Worm (Caenorhabditis elegans): Measurements from ENCODE around the gene egl-5.
A peak's percentile ranks its signal among the peaks of the same experiment; 100 is the strongest.

The egl-5 gene

DNA sequence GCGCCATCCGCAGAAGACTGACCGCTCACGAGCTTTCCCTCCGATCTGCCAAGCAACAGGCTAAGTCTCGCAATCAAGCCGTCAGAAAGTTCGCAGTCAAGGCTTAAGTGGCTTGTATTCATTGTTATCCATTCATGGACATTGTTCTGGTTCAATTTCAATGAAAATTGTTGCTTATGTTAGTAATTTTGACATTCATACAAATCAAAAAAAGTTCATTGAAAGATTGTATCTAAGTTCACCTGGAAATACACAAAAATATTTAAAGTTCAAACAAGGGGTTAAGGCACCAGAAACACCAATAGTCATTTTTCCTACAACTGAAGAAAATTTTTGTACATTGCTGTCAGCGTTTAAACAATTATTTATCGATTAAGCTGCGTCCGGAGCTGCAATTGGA, 41.3 kb downstream of the egl-5 start:
- TF ChIP-seq egl-27 (tag; optimal IDR thresholded peaks at IDR 0.05), result no peak
- no peak for TF ChIP-seq mml-1 (tag; optimal IDR thresholded peaks at IDR 0.05)
- no peak for TF ChIP-seq ztf-4 (tag; optimal IDR thresholded peaks at IDR 0.05)
- TF ChIP-seq nhr-237 (tag; optimal IDR thresholded peaks at IDR 0.05), result no peak
- TF ChIP-seq fos-1 (tag; optimal IDR thresholded peaks at IDR 0.05), result no peak
- TF ChIP-seq nhr-23 (tag; optimal IDR thresholded peaks at IDR 0.05), result no peak
- no peak for TF ChIP-seq nhr-77 (tag; optimal IDR thresholded peaks at IDR 0.05)
- TF ChIP-seq eor-1 (tag; optimal IDR thresholded peaks at IDR 0.05), result no peak

DNA sequence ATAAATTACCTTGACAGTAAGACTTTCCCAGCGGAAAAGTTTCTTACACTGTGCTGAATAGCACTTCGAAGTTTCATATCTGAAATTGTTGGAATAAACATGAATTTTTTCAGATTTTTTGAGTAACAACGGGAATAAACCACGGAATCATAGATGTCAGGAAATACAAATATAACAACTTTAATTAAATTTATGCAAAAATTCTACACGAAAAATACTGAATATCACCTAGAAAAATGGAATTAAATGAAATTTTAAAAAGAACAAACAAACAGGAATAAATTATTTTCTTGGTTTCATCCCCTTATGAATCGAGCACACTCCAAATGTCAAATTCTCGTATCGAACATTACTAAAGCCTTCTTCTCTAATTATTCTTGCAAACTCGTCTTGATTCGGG, 43.0 kb downstream of the egl-5 start, which contains the start of gene tag-307:
tag-307 (minus strand) TSS at position 101 of the 400 bp plus-strand sequence.
- TF ChIP-seq ZK546.5 (tag; optimal IDR thresholded peaks at IDR 0.05), result no peak
- no peak for TF ChIP-seq tbx-2 (tag; optimal IDR thresholded peaks at IDR 0.05)

DNA sequence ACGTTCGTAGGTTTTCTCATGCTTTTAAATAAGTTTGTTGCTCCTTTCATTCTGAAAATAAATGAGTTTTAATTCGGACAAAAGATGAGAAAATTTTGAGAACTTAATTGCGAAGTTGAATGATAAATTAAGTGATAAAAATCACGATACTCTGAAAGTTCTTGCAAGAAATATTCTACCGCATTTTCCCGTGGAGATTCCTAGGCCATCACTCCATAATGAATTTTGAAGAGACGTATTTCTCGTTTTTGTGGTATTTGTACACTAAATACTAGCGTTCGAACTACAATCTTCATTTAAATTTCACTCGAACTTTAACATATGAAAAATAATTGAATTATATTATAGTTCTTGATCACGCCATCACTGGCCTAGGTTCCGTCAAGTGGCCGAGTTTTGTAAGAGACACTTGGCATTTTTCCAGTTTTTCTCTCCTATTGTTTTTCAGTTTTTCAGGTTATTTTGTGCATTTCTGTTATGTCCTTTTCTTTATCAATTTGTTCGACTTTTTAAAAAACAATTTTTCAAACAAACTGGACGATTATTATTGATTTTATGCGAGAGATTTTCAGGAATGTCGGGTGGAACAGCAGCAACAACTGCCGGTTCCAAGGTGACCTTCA, 44.3 kb downstream of the egl-5 start, which contains the start of the genes coq-5 and ufm-1:
coq-5 (minus strand) TSS at position 51 of the 623 bp plus-strand sequence.
ufm-1 (plus strand) TSS at position 573 of the 623 bp plus-strand sequence.
- TF ChIP-seq hmg-11 (tag; optimal IDR thresholded peaks at IDR 0.05) (peak; percentile 8), fkh-2 (tag; optimal IDR thresholded peaks at IDR 0.05) (no peak), mml-1 (tag; optimal IDR thresholded peaks at IDR 0.05) (no peak), elt-1 (tag; optimal IDR thresholded peaks at IDR 0.05) (no peak), snpc-4 (tag; optimal IDR thresholded peaks at IDR 0.05) (no peak), pha-4 (tag; optimal IDR thresholded peaks at IDR 0.05) (peak; percentile 14), mdl-1 (tag; optimal IDR thresholded peaks at IDR 0.05) (no peak), unc-39 (tag; optimal IDR thresholded peaks at IDR 0.05) (no peak), R02D3.7 (tag; optimal IDR thresholded peaks at IDR 0.05) (no peak), skn-1 (tag; optimal IDR thresholded peaks at IDR 0.05) (no peak), unc-62 (GFP tag; optimal IDR thresholded peaks at IDR 0.05) (no peak), nhr-43 (tag; optimal IDR thresholded peaks at IDR 0.05; ENCODE audit: poor library complexity, severe bottlenecking) (peak; percentile 55), nhr-28 (tag; optimal IDR thresholded peaks at IDR 0.05) (no peak), nhr-12 (tag; optimal IDR thresholded peaks at IDR 0.05) (no peak), aly-2 (tag; optimal IDR thresholded peaks at IDR 0.05) (no peak), nfya-1 (tag; optimal IDR thresholded peaks at IDR 0.05; ENCODE audit: insufficient read depth) (peak; percentile 5), nhr-77 (tag; optimal IDR thresholded peaks at IDR 0.05) (no peak), nhr-23 (tag; optimal IDR thresholded peaks at IDR 0.05) (no peak), fkh-10 (GFP tag; optimal IDR thresholded peaks at IDR 0.05) (no peak), elt-2 (tag; optimal IDR thresholded peaks at IDR 0.05) (peak; percentile 4), ceh-82 (tag; optimal IDR thresholded peaks at IDR 0.05) (no peak), daf-12 (tag; optimal IDR thresholded peaks at IDR 0.05) (no peak), nhr-25 (tag; optimal IDR thresholded peaks at IDR 0.05) (no peak), lin-15B (tag; optimal IDR thresholded peaks at IDR 0.05) (peak; percentile 18), nhr-76 (tag; optimal IDR thresholded peaks at IDR 0.05) (no peak), egl-5 (tag; optimal IDR thresholded peaks at IDR 0.05) (no peak), pqm-1 (tag; optimal IDR thresholded peaks at IDR 0.05) (no peak), sea-2 (GFP tag; optimal IDR thresholded peaks at IDR 0.05) (no peak), ceh-16 (tag; optimal IDR thresholded peaks at IDR 0.05) (no peak), fos-1 (tag; optimal IDR thresholded peaks at IDR 0.05) (no peak), ceh-9 (tag; optimal IDR thresholded peaks at IDR 0.05) (no peak)

DNA sequence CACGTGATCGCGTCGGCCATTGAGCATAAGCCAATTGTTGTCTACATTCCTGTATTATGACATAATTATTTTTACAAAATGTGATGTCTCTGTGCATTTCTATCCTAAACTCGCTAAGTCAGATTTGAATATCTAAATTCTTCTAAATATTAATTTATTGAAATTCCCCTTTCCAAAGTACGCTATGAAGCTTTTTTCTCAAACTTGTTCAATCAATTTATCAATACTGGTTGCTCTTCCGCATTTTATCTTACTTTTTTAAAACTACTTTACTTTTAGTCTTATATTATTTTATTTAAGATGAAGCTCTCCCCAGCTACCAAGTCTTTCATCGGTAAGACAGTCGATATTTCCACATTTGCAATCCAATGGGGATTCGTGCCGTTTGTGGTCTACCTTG, 45.1 kb downstream of the egl-5 start, which contains the start of gene tomm-7:
tomm-7 (plus strand) TSS at position 301 of the 400 bp plus-strand sequence.
- no peak for TF ChIP-seq ceh-28 (tag; optimal IDR thresholded peaks at IDR 0.05)
- TF ChIP-seq nhr-28 (tag; optimal IDR thresholded peaks at IDR 0.05), result no peak
- TF ChIP-seq zag-1 (tag; optimal IDR thresholded peaks at IDR 0.05), result no peak
- no peak for TF ChIP-seq hmg-11 (tag; optimal IDR thresholded peaks at IDR 0.05)
- TF ChIP-seq nhr-76 (tag; optimal IDR thresholded peaks at IDR 0.05), result no peak
- no peak for TF ChIP-seq mml-1 (tag; optimal IDR thresholded peaks at IDR 0.05)
- no peak for TF ChIP-seq skn-1 (tag; optimal IDR thresholded peaks at IDR 0.05)
- no peak for TF ChIP-seq R02D3.7 (tag; optimal IDR thresholded peaks at IDR 0.05)
- TF ChIP-seq pha-4 (tag; optimal IDR thresholded peaks at IDR 0.05), result no peak
- no peak for TF ChIP-seq nhr-25 (tag; optimal IDR thresholded peaks at IDR 0.05)
- TF ChIP-seq lin-39 (tag; optimal IDR thresholded peaks at IDR 0.05), result no peak
- TF ChIP-seq ztf-4 (tag; optimal IDR thresholded peaks at IDR 0.05), result no peak
- no peak for TF ChIP-seq fkh-2 (tag; optimal IDR thresholded peaks at IDR 0.05)
- no peak for TF ChIP-seq elt-3 (tag; optimal IDR thresholded peaks at IDR 0.05)
- TF ChIP-seq lin-15B (tag; optimal IDR thresholded peaks at IDR 0.05), result no peak
- TF ChIP-seq nhr-237 (tag; optimal IDR thresholded peaks at IDR 0.05), result no peak

Data from whole organism, L3 larva.